Fruit fly (Drosophila melanogaster): ENCODE data around the gene rhea.

dm6 chr3L:8559754-8560328 lies 15.0 kb downstream of the rhea start:
- no peak for TF ChIP-seq psq (optimal IDR thresholded peaks at IDR 0.05)
- no peak for TF ChIP-seq usp (GFP tag; optimal IDR thresholded peaks at IDR 0.05)
